Fruit fly (Drosophila melanogaster) whole organism, embryonic: Measurements from ENCODE around the gene Pif1B.
A peak's percentile ranks its signal among the peaks of the same experiment; 100 is the strongest.

ENCODE experiments used
- Adf1 ChIP-seq: fragments of 200-800 bp; sonication (Bioruptor generic); IDR thresholded peaks from 2 replicates; pipeline ENCODE4 v1.3.6; 2022; ENCODE audit warnings: missing biosample characterization, missing genetic modification characterization
- CG10366 ChIP-seq: fragments of 200-800 bp; sonication (Bioruptor generic); IDR thresholded peaks from 2 replicates; pipeline ENCODE4 v1.3.6; 2022; ENCODE audit warnings: missing biosample characterization, missing genetic modification characterization
- CG10462 ChIP-seq: fragments of 200-800 bp; sonication (Bioruptor generic); optimal IDR thresholded peaks from 2 replicates; lab custom pipeline; 2016; ENCODE audit warnings: missing biosample characterization, missing genetic modification characterization
- CG10543 ChIP-seq: fragments of 200-800 bp; sonication (Bioruptor generic); optimal IDR thresholded peaks from 3 replicates; lab custom pipeline; 2017; ENCODE audit warnings: missing biosample characterization, mild to moderate bottlenecking, missing genetic modification characterization, moderate library complexity
- CG11456 ChIP-seq: fragments of 200-800 bp; sonication (Bioruptor generic); IDR thresholded peaks from 3 replicates; pipeline ENCODE4 v1.3.6; 2022; ENCODE audit warnings: missing biosample characterization, missing genetic modification characterization
- CG12071 ChIP-seq: fragments of 200-800 bp; sonication (Bioruptor generic); optimal IDR thresholded peaks from 3 replicates; lab custom pipeline; 2018; ENCODE audit warnings: missing biosample characterization, mild to moderate bottlenecking, missing genetic modification characterization
- CG12219 ChIP-seq: fragments of 200-800 bp; sonication (Bioruptor generic); optimal IDR thresholded peaks from 3 replicates; lab custom pipeline; 2018; ENCODE audit warnings: missing biosample characterization, mild to moderate bottlenecking, missing genetic modification characterization
- CG12744 ChIP-seq: fragments of 200-800 bp; sonication (Bioruptor generic); optimal IDR thresholded peaks from 2 replicates; lab custom pipeline; 2016; ENCODE audit warnings: missing biosample characterization, missing genetic modification characterization
- CG13424 ChIP-seq: fragments of 200-800 bp; sonication (Bioruptor generic); optimal IDR thresholded peaks from 2 replicates; lab custom pipeline; 2019; ENCODE audit warnings: missing biosample characterization, mild to moderate bottlenecking, missing genetic modification characterization, moderate library complexity
- CG13624 ChIP-seq: fragments of 200-800 bp; sonication (Bioruptor generic); optimal IDR thresholded peaks from 2 replicates; lab custom pipeline; 2016; ENCODE audit warnings: missing biosample characterization, missing genetic modification characterization
- CG1647 ChIP-seq: fragments of 200-800 bp; sonication (Bioruptor generic); optimal IDR thresholded peaks from 3 replicates; lab custom pipeline; 2016; ENCODE audit warnings: missing biosample characterization, missing genetic modification characterization
- CG31224 ChIP-seq: fragments of 200-800 bp; sonication (Bioruptor generic); IDR thresholded peaks from 2 replicates; pipeline ENCODE4 v1.3.6; 2022; ENCODE audit warnings: missing biosample characterization, missing genetic modification characterization
- CG32532 ChIP-seq: fragments of 200-800 bp; sonication (Bioruptor generic); IDR thresholded peaks from 2 replicates; pipeline ENCODE4 v1.3.6; 2022; ENCODE audit warnings: missing biosample characterization, missing genetic modification characterization
- CG6689 ChIP-seq: fragments of 200-800 bp; sonication (Bioruptor generic); IDR thresholded peaks from 2 replicates; pipeline ENCODE4 v1.3.6; 2022; ENCODE audit warnings: missing biosample characterization, missing genetic modification characterization
- CG7928 ChIP-seq: fragments of 200-800 bp; sonication (Bioruptor generic); optimal IDR thresholded peaks from 2 replicates; lab custom pipeline; 2017; ENCODE audit warnings: missing biosample characterization, mild to moderate bottlenecking, missing genetic modification characterization
- CG9215 ChIP-seq: fragments of 200-800 bp; sonication (Bioruptor generic); IDR thresholded peaks from 2 replicates; pipeline ENCODE4 v1.3.6; 2022; ENCODE audit warnings: missing biosample characterization, missing genetic modification characterization
- CG9797 ChIP-seq: fragments of 200-800 bp; sonication (Bioruptor generic); optimal IDR thresholded peaks from 3 replicates; lab custom pipeline; 2018; ENCODE audit warnings: missing biosample characterization, mild to moderate bottlenecking, missing genetic modification characterization
- CG9932 ChIP-seq: fragments of 200-800 bp; sonication (Bioruptor generic); IDR thresholded peaks from 2 replicates; pipeline ENCODE4 v1.3.6; 2022; ENCODE audit warnings: missing biosample characterization, missing genetic modification characterization
- Dek ChIP-seq: fragments of 200-800 bp; sonication (Bioruptor generic); optimal IDR thresholded peaks from 3 replicates; lab custom pipeline; 2019; ENCODE audit warnings: missing biosample characterization, mild to moderate bottlenecking, missing genetic modification characterization, moderate library complexity
- Dll ChIP-seq: fragments of 200-800 bp; sonication (Bioruptor generic); IDR thresholded peaks from 4 replicates; pipeline ENCODE4 v1.3.6; 2022; ENCODE audit warnings: missing biosample characterization, missing genetic modification characterization; ENCODE audit not compliant: partially characterized antibody
- E2f1 ChIP-seq: fragments of 200-800 bp; sonication (Bioruptor generic); IDR thresholded peaks from 2 replicates; pipeline ENCODE4 v1.3.6; 2022; ENCODE audit warnings: missing biosample characterization, missing genetic modification characterization
- Elba2 ChIP-seq: fragments of 200-800 bp; sonication (Bioruptor generic); optimal IDR thresholded peaks from 3 replicates; lab custom pipeline; 2016; ENCODE audit warnings: missing biosample characterization, missing genetic modification characterization
- HLH3B ChIP-seq: fragments of 200-800 bp; sonication (Bioruptor generic); IDR thresholded peaks from 2 replicates; pipeline ENCODE4 v1.3.6; 2022; ENCODE audit warnings: missing biosample characterization, missing genetic modification characterization
- HLH54F ChIP-seq: fragments of 200-800 bp; sonication (Bioruptor generic); optimal IDR thresholded peaks from 3 replicates; lab custom pipeline; 2016; ENCODE audit warnings: missing biosample characterization, missing genetic modification characterization
- HmgZ ChIP-seq: fragments of 200-800 bp; sonication (Bioruptor generic); optimal IDR thresholded peaks from 2 replicates; lab custom pipeline; 2018; ENCODE audit warnings: missing biosample characterization, mild to moderate bottlenecking, missing genetic modification characterization
- Med ChIP-seq: fragments of 200-800 bp; sonication (Bioruptor generic); peaks from one replicate; lab custom pipeline; 2016; ENCODE audit warnings: missing biosample characterization, missing genetic modification characterization, mild to moderate bottlenecking, inconsistent platforms, moderate library complexity
- Myb ChIP-seq: fragments of 200-800 bp; sonication (Bioruptor generic); optimal IDR thresholded peaks from 2 replicates; lab custom pipeline; 2016; ENCODE audit warnings: missing biosample characterization, missing genetic modification characterization
- Side ChIP-seq: fragments of 200-800 bp; sonication (Bioruptor generic); optimal IDR thresholded peaks from 2 replicates; lab custom pipeline; 2016; ENCODE audit warnings: missing biosample characterization, missing genetic modification characterization
- TFAM ChIP-seq: fragments of 200-800 bp; sonication (Bioruptor generic); optimal IDR thresholded peaks from 2 replicates; lab custom pipeline; 2017; ENCODE audit warnings: missing biosample characterization, missing genetic modification characterization, inconsistent platforms
- Taf1 ChIP-seq: fragments of 200-800 bp; sonication (Bioruptor generic); IDR thresholded peaks from 2 replicates; pipeline ENCODE4 v1.3.6; 2022; ENCODE audit warnings: missing biosample characterization, missing genetic modification characterization
- Trl ChIP-seq, 3 experiments: fragments of >200 bp in 2 of 3; fragments of 200-800 bp in 1 of 3; sonication (Bioruptor generic) in 1 of 3; optimal IDR thresholded peaks; 2 replicates in 1 of 3; 3 replicates in 2 of 3; lab custom pipeline; 2016 to 2017; ENCODE audit warnings: missing biosample characterization in 1 of 3, missing genetic modification characterization in 1 of 3
- Xbp1 ChIP-seq: fragments of 200-800 bp; sonication (Bioruptor generic); optimal IDR thresholded peaks from 3 replicates; lab custom pipeline; 2016; ENCODE audit warnings: missing biosample characterization, mild to moderate bottlenecking, missing genetic modification characterization
- ato ChIP-seq: fragments of 200-800 bp; sonication (Bioruptor generic); IDR thresholded peaks from 2 replicates; pipeline ENCODE4 v1.3.6; 2022; ENCODE audit warnings: missing biosample characterization, missing genetic modification characterization; ENCODE audit not compliant: partially characterized antibody
- cg ChIP-seq: fragments of 200-800 bp; sonication (Bioruptor generic); optimal IDR thresholded peaks from 3 replicates; lab custom pipeline; 2019; ENCODE audit warnings: missing biosample characterization, mild to moderate bottlenecking, missing genetic modification characterization, moderate library complexity
- chn ChIP-seq: fragments of 200-800 bp; sonication (Bioruptor generic); optimal IDR thresholded peaks from 2 replicates; lab custom pipeline; 2016; ENCODE audit warnings: missing biosample characterization, missing genetic modification characterization
- crp ChIP-seq, 2 experiments: fragments of 200-800 bp; sonication (Bioruptor generic); optimal IDR thresholded peaks; 2 replicates in 1 of 2; 3 replicates in 1 of 2; lab custom pipeline; 2017; ENCODE audit warnings: missing biosample characterization in 2 of 2, missing genetic modification characterization in 2 of 2, mild to moderate bottlenecking in 1 of 2, moderate library complexity in 1 of 2
- cwo ChIP-seq: fragments of 200-800 bp; sonication (Bioruptor generic); optimal IDR thresholded peaks from 3 replicates; lab custom pipeline; 2017; ENCODE audit warnings: missing biosample characterization, missing genetic modification characterization, mild to moderate bottlenecking, moderate library complexity, missing genetic modification reagents
- dysf ChIP-seq: fragments of 200-800 bp; sonication (Bioruptor generic); IDR thresholded peaks from 3 replicates; pipeline ENCODE4 v1.3.6; 2022; ENCODE audit warnings: missing biosample characterization, missing genetic modification characterization
- ind ChIP-seq: fragments of 200-800 bp; sonication (Bioruptor generic); optimal IDR thresholded peaks from 3 replicates; lab custom pipeline; 2016; ENCODE audit warnings: missing biosample characterization, missing genetic modification characterization
- kay ChIP-seq: fragments of 200-800 bp; sonication (Bioruptor generic); optimal IDR thresholded peaks from 2 replicates; lab custom pipeline; 2016; ENCODE audit warnings: missing biosample characterization, missing genetic modification characterization
- lmd ChIP-seq: fragments of 200-800 bp; sonication (Bioruptor generic); IDR thresholded peaks from 2 replicates; pipeline ENCODE4 v1.3.6; 2022; ENCODE audit warnings: missing biosample characterization, missing genetic modification characterization
- nerfin-1 ChIP-seq: fragments of 200-800 bp; sonication (Bioruptor generic); optimal IDR thresholded peaks from 3 replicates; lab custom pipeline; 2019; ENCODE audit warnings: missing biosample characterization, mild to moderate bottlenecking, missing genetic modification characterization, moderate library complexity
- pnt ChIP-seq: fragments of 200-800 bp; sonication (Bioruptor generic); optimal IDR thresholded peaks from 3 replicates; lab custom pipeline; 2016; ENCODE audit warnings: missing biosample characterization, missing genetic modification characterization
- pum ChIP-seq: fragments of 200-800 bp; sonication (Bioruptor generic); optimal IDR thresholded peaks from 2 replicates; lab custom pipeline; 2016; ENCODE audit warnings: missing biosample characterization, missing genetic modification characterization
- repo ChIP-seq: fragments of 200-800 bp; sonication (Bioruptor generic); optimal IDR thresholded peaks from 2 replicates; lab custom pipeline; 2016; ENCODE audit warnings: missing biosample characterization, missing genetic modification characterization
- sc ChIP-seq, 3 experiments: fragments of >200 bp in 2 of 3; fragments of 200-800 bp in 1 of 3; sonication (Bioruptor generic) in 1 of 3; optimal IDR thresholded peaks; 2 replicates in 2 of 3; 3 replicates in 1 of 3; lab custom pipeline; 2017; ENCODE audit warnings: mild to moderate bottlenecking in 1 of 3, missing biosample characterization in 1 of 3, missing genetic modification characterization in 1 of 3, missing genetic modification reagents in 1 of 3
- schlank ChIP-seq: fragments of 200-800 bp; sonication (Bioruptor generic); optimal IDR thresholded peaks from 2 replicates; lab custom pipeline; 2018; ENCODE audit warnings: missing biosample characterization, mild to moderate bottlenecking, missing genetic modification characterization
- sim ChIP-seq: fragments of 200-800 bp; sonication (Bioruptor generic); IDR thresholded peaks from 2 replicates; pipeline ENCODE4 v1.3.6; 2022; ENCODE audit warnings: missing biosample characterization, missing genetic modification characterization
- slbo ChIP-seq: fragments of 200-800 bp; sonication (Bioruptor generic); IDR thresholded peaks from 2 replicates; pipeline ENCODE4 v1.3.6; 2022; ENCODE audit warnings: missing biosample characterization, missing genetic modification characterization
- trh ChIP-seq: fragments of 200-800 bp; sonication (Bioruptor generic); optimal IDR thresholded peaks from 2 replicates; lab custom pipeline; 2016; ENCODE audit warnings: missing biosample characterization, missing genetic modification characterization
- vfl ChIP-seq: fragments of 200-800 bp; sonication (Bioruptor generic); optimal IDR thresholded peaks from 2 replicates; lab custom pipeline; 2016; ENCODE audit warnings: missing biosample characterization, missing genetic modification characterization

Pif1B gene

DNA sequence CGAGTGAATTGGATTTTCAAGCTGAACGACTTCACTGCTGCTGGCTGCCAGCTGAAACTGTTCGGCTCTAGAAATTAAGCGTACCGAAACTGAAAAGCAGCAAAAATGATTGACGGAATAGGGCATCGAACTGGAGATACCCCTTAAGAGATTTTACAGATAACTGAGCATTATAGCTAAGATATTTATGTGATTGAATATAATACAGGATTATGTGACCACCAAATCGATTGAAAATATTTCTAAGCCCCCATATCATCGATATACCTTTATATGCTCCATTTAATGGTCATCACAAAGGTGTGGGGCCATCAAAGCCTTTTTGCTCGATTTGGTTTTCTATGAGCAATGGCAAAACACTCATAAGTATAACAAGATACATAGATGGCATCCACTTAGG is 16.2 kb downstream of the Pif1B start (continued):
- no peak for TF ChIP-seq Elba2
- peak; percentile 48 for TF ChIP-seq CG12219 (GFP tag; lab: Kevin White, UChicago)
- TF ChIP-seq Dek, result no peak
- TF ChIP-seq slbo (GFP tag; lab: Robert Waterston, UW), result peak; percentile 78
- TF ChIP-seq Side (GFP tag; lab: Kevin White, UChicago), result no peak
- TF ChIP-seq HLH54F (GFP tag; lab: Kevin White, UChicago), result peak; percentile 49
- peak; percentile 24; the same call in 1 of the 2 replicates for TF ChIP-seq CG10366
- peak; percentile 80 for TF ChIP-seq dysf
- TF ChIP-seq CG9932 (GFP tag; lab: Robert Waterston, UW), result peak; percentile 69
- TF ChIP-seq lmd (GFP tag; lab: Robert Waterston, UW), result peak; percentile 67
- no peak for TF ChIP-seq sc (optimal IDR thresholded peaks at IDR 0.05; lab: Kevin White, UChicago)
- no peak for TF ChIP-seq sc (GFP tag; optimal IDR thresholded peaks at IDR 0.05; lab: Kevin White, UChicago)
- TF ChIP-seq CG11456, result peak; percentile 70; the same call in 1 of the 3 replicates
- no peak for TF ChIP-seq Adf1 (GFP tag; lab: Robert Waterston, UW)
- 0 out of 2 replicates have a peak, but pooled peaks have one; percentile 44 for TF ChIP-seq Taf1
- TF ChIP-seq CG10543 (GFP tag; lab: Kevin White, UChicago), result no peak
- no peak for TF ChIP-seq kay (GFP tag; lab: Kevin White, UChicago)
- TF ChIP-seq crp (GFP tag; optimal IDR thresholded peaks at IDR 0.05; lab: Kevin White, UChicago), result no peak
- TF ChIP-seq Myb (GFP tag; lab: Kevin White, UChicago), result no peak
- no peak for TF ChIP-seq CG13624
- no peak for TF ChIP-seq vfl (GFP tag; lab: Kevin White, UChicago)
- no peak for TF ChIP-seq pum (GFP tag; lab: Kevin White, UChicago)
- TF ChIP-seq repo (GFP tag; lab: Kevin White, UChicago), result no peak
- no peak for TF ChIP-seq sim (GFP tag; lab: Robert Waterston, UW)
- TF ChIP-seq CG13424, result peak; percentile 58
- no peak for TF ChIP-seq Trl (optimal IDR thresholded peaks at IDR 0.05; lab: Kevin White, UChicago)
- TF ChIP-seq Trl (GFP tag; optimal IDR thresholded peaks at IDR 0.05; lab: Kevin White, UChicago), result peak; percentile 24
- TF ChIP-seq Dll (GFP tag; lab: Robert Waterston, UW), result no peak
- TF ChIP-seq CG9797 (GFP tag; lab: Kevin White, UChicago), result no peak
- no peak for TF ChIP-seq ind (GFP tag; lab: Kevin White, UChicago)
- TF ChIP-seq CG9215 (GFP tag; lab: Robert Waterston, UW), result peak; percentile 35; the same call in 1 of the 2 replicates
- peak; percentile 59 for TF ChIP-seq Xbp1 (GFP tag; lab: Kevin White, UChicago)
- TF ChIP-seq CG10462 (GFP tag; lab: Kevin White, UChicago), result no peak
- no peak for TF ChIP-seq CG1647 (GFP tag; lab: Kevin White, UChicago)
- no peak for TF ChIP-seq CG7928 (GFP tag; lab: Kevin White, UChicago)
- peak; percentile 55; the same call in 1 of the 2 replicates for TF ChIP-seq E2f1 (GFP tag; lab: Robert Waterston, UW)
- TF ChIP-seq HLH3B (GFP tag; lab: Robert Waterston, UW), result peak; percentile 74
- TF ChIP-seq CG32532 (GFP tag; lab: Robert Waterston, UW), result peak; percentile 80
- TF ChIP-seq trh (GFP tag; lab: Kevin White, UChicago), result no peak
- no peak for TF ChIP-seq nerfin-1 (tag; lab: Kevin White, UChicago)
- peak; percentile 47; the same call in 1 of the 2 replicates for TF ChIP-seq CG31224 (GFP tag; lab: Robert Waterston, UW)
- TF ChIP-seq cwo (GFP tag; lab: Kevin White, UChicago), result no peak
- no peak for TF ChIP-seq cg (GFP tag; lab: Kevin White, UChicago)
- peak; percentile 23 for TF ChIP-seq chn (GFP tag; lab: Kevin White, UChicago)
- peak; percentile 49 for TF ChIP-seq CG12071 (GFP tag; lab: Kevin White, UChicago)
- no peak for TF ChIP-seq CG12744 (GFP tag; lab: Kevin White, UChicago)
- TF ChIP-seq HmgZ (tag; lab: Kevin White, UChicago), result no peak
- TF ChIP-seq schlank (tag; lab: Kevin White, UChicago), result no peak
- TF ChIP-seq TFAM (GFP tag; lab: Kevin White, UChicago), result no peak
- TF ChIP-seq CG6689 (GFP tag; lab: Robert Waterston, UW), result peak; percentile 35; the same call in 1 of the 2 replicates
- no peak for TF ChIP-seq ato (GFP tag; lab: Robert Waterston, UW)
- TF ChIP-seq Med (GFP tag; lab: Kevin White, UChicago), result no peak
- peak; percentile 53 for TF ChIP-seq pnt
